Worm (Caenorhabditis elegans) whole organism, L1 larva: ENCODE results near the gene K02D10.8.

ENCODE experiments used
- C34B4.2 ChIP-seq: sonication (generic microtip); optimal IDR thresholded peaks from 2 replicates; lab custom pipeline; 2017; ENCODE audit warnings: mild to moderate bottlenecking, missing genetic modification characterization, missing compliant biosample characterization
- F16B12.6 ChIP-seq: fragments of 150-350 bp; optimal IDR thresholded peaks from 2 replicates; lab custom pipeline; 2014; ENCODE audit warnings: missing biosample characterization, missing genetic modification characterization
- Y116A8C.19 ChIP-seq: sonication (generic microtip); optimal IDR thresholded peaks from 2 replicates; lab custom pipeline; 2016; ENCODE audit warnings: missing compliant biosample characterization, missing genetic modification characterization, borderline replicate concordance
- aha-1 ChIP-seq: fragments of 150-350 bp; optimal IDR thresholded peaks from 2 replicates; lab custom pipeline; 2014; ENCODE audit warnings: missing biosample characterization, missing genetic modification characterization
- alr-1 ChIP-seq: fragments of 200-800 bp; sonication (Bioruptor generic); optimal IDR thresholded peaks from 2 replicates; lab custom pipeline; 2018; ENCODE audit warnings: borderline replicate concordance, mild to moderate bottlenecking, missing genetic modification characterization, missing compliant biosample characterization
- ceh-8 ChIP-seq: fragments of 200-800 bp; sonication (Bioruptor generic); optimal IDR thresholded peaks from 2 replicates; lab custom pipeline; 2018; ENCODE audit warnings: mild to moderate bottlenecking, missing genetic modification characterization, moderate library complexity, missing compliant biosample characterization
- ceh-90 ChIP-seq: sonication (generic microtip); optimal IDR thresholded peaks from 2 replicates; lab custom pipeline; 2016; ENCODE audit warnings: missing genetic modification characterization, missing compliant biosample characterization
- ces-1 ChIP-seq: fragments of 150-350 bp; optimal IDR thresholded peaks from 2 replicates; lab custom pipeline; 2014; ENCODE audit warnings: missing biosample characterization, missing genetic modification reagents, missing genetic modification characterization
- dpl-1 ChIP-seq, 3 experiments: fragments of 150-350 bp in 2 of 3; sonication (generic microtip) in 1 of 3; optimal IDR thresholded peaks; 2 replicates each; lab custom pipeline; 2014 to 2017; ENCODE audit warnings: missing biosample characterization in 3 of 3, missing genetic modification characterization in 3 of 3, missing genetic modification reagents in 3 of 3
- dsc-1 ChIP-seq: sonication (generic microtip); optimal IDR thresholded peaks from 2 replicates; lab custom pipeline; 2016; ENCODE audit warnings: mild to moderate bottlenecking, missing genetic modification characterization, missing compliant biosample characterization
- efl-1 ChIP-seq, 4 experiments: fragments of 150-350 bp; optimal IDR thresholded peaks in 3 of 4; peaks in 1 of 4; 1 replicate in 1 of 4; 2 replicates in 3 of 4; lab custom pipeline; 2014; ENCODE audit warnings: missing biosample characterization in 2 of 4, missing genetic modification characterization in 2 of 4, missing genetic modification reagents in 2 of 4
- egl-13 ChIP-seq: sonication (generic microtip); optimal IDR thresholded peaks from 2 replicates; lab custom pipeline; 2016; ENCODE audit warnings: missing genotype, missing genetic modification reagents, missing genetic modification characterization, missing compliant biosample characterization
- egl-27 ChIP-seq, 2 experiments: fragments of 150-350 bp in 1 of 2; sonication (generic microtip); optimal IDR thresholded peaks; 3 replicates each; lab custom pipeline; 2017 to 2018; ENCODE audit warnings: missing biosample characterization in 2 of 2, missing genetic modification characterization in 2 of 2, missing genetic modification reagents in 2 of 2
- fkh-4 ChIP-seq: sonication (generic microtip); optimal IDR thresholded peaks from 2 replicates; lab custom pipeline; 2016; ENCODE audit warnings: missing compliant biosample characterization, missing genetic modification characterization, borderline replicate concordance
- hlh-17 ChIP-seq: fragments of 200-800 bp; sonication (Bioruptor generic); optimal IDR thresholded peaks from 2 replicates; lab custom pipeline; 2018; ENCODE audit warnings: missing genetic modification characterization, mild to moderate bottlenecking, missing compliant biosample characterization, moderate library complexity, borderline replicate concordance
- hlh-4 ChIP-seq: sonication (generic microtip); optimal IDR thresholded peaks from 2 replicates; lab custom pipeline; 2016; ENCODE audit warnings: mild to moderate bottlenecking, missing genetic modification characterization, missing compliant biosample characterization
- irx-1 ChIP-seq: sonication (generic microtip); optimal IDR thresholded peaks from 2 replicates; lab custom pipeline; 2016; ENCODE audit warnings: missing genetic modification characterization, missing compliant biosample characterization
- isw-1 ChIP-seq: fragments of 200-800 bp; sonication (Bioruptor generic); IDR thresholded peaks from 2 replicates; pipeline ENCODE4 v1.3.6; 2022; ENCODE audit warnings: missing genetic modification characterization, missing compliant biosample characterization
- lin-14 ChIP-seq: fragments of 200-800 bp; sonication (Bioruptor generic); optimal IDR thresholded peaks from 2 replicates; lab custom pipeline; 2018; ENCODE audit warnings: mild to moderate bottlenecking, missing genetic modification characterization, moderate library complexity, missing compliant biosample characterization
- lin-15B ChIP-seq: fragments of 150-350 bp; sonication (generic microtip); optimal IDR thresholded peaks from 3 replicates; lab custom pipeline; 2014; ENCODE audit warnings: missing biosample characterization, missing genetic modification characterization
- lin-35 ChIP-seq, 2 experiments: fragments of 150-350 bp; optimal IDR thresholded peaks; 2 replicates each; lab custom pipeline; 2014; ENCODE audit warnings: missing biosample characterization in 2 of 2, missing genetic modification characterization in 2 of 2, missing genetic modification reagents in 2 of 2
- lir-3 ChIP-seq: sonication (generic microtip); optimal IDR thresholded peaks from 2 replicates; lab custom pipeline; 2016; ENCODE audit warnings: mild to moderate bottlenecking, missing genetic modification characterization, moderate library complexity, missing compliant biosample characterization; ENCODE audit not compliant: poor library complexity
- lsy-2 ChIP-seq, 2 experiments: fragments of 150-350 bp; optimal IDR thresholded peaks; 2 replicates each; lab custom pipeline; 2014; ENCODE audit warnings: missing biosample characterization in 2 of 2, missing genetic modification characterization in 2 of 2
- mab-9 ChIP-seq: fragments of 200-800 bp; sonication (Bioruptor generic); IDR thresholded peaks from 2 replicates; pipeline ENCODE4 v1.3.6; 2022; ENCODE audit warnings: missing genetic modification reagents, missing genetic modification characterization, missing compliant biosample characterization
- mef-2 ChIP-seq: fragments of 150-350 bp; optimal IDR thresholded peaks from 2 replicates; lab custom pipeline; 2014; ENCODE audit warnings: missing biosample characterization, missing genetic modification characterization
- nhr-11 ChIP-seq: fragments of 150-350 bp; optimal IDR thresholded peaks from 2 replicates; lab custom pipeline; 2014; ENCODE audit warnings: missing biosample characterization, missing genetic modification characterization
- nhr-20 ChIP-seq: sonication (generic microtip); optimal IDR thresholded peaks from 2 replicates; lab custom pipeline; 2016; ENCODE audit warnings: mild to moderate bottlenecking, missing genetic modification characterization, missing compliant biosample characterization
- nhr-237 ChIP-seq: fragments of 150-350 bp; optimal IDR thresholded peaks from 2 replicates; lab custom pipeline; 2014; ENCODE audit warnings: missing biosample characterization, missing genetic modification characterization
- nhr-28 ChIP-seq: fragments of 150-350 bp; optimal IDR thresholded peaks from 2 replicates; lab custom pipeline; 2014; ENCODE audit warnings: missing biosample characterization, missing genetic modification characterization
- nhr-71 ChIP-seq: sonication (generic microtip); optimal IDR thresholded peaks from 2 replicates; lab custom pipeline; 2016; ENCODE audit warnings: mild to moderate bottlenecking, missing genetic modification characterization, moderate library complexity, missing compliant biosample characterization
- pag-3 ChIP-seq: sonication (generic microtip); optimal IDR thresholded peaks from 2 replicates; lab custom pipeline; 2017; ENCODE audit warnings: missing genetic modification characterization, mild to moderate bottlenecking, missing compliant biosample characterization, antibody characterized with exemption, borderline replicate concordance; ENCODE audit not compliant: insufficient read depth
- pqm-1 ChIP-seq: sonication (generic microtip); optimal IDR thresholded peaks from 3 replicates; lab custom pipeline; 2017; ENCODE audit warnings: missing biosample characterization, missing genetic modification characterization
- rnt-1 ChIP-seq: sonication (generic microtip); optimal IDR thresholded peaks from 2 replicates; lab custom pipeline; 2016; ENCODE audit warnings: mild to moderate bottlenecking, missing genetic modification characterization, moderate library complexity, missing compliant biosample characterization
- skn-1 ChIP-seq: fragments of 150-350 bp; optimal IDR thresholded peaks from 2 replicates; lab custom pipeline; 2014; ENCODE audit warnings: missing biosample characterization, missing genetic modification characterization
- snu-23 ChIP-seq: sonication (generic microtip); optimal IDR thresholded peaks from 2 replicates; lab custom pipeline; 2016; ENCODE audit warnings: missing genetic modification characterization, missing compliant biosample characterization
- sox-4 ChIP-seq: sonication (generic microtip); optimal IDR thresholded peaks from 2 replicates; lab custom pipeline; 2016; ENCODE audit warnings: missing genetic modification characterization, missing compliant biosample characterization
- sup-37 ChIP-seq: fragments of 200-800 bp; sonication (Bioruptor generic); optimal IDR thresholded peaks from 2 replicates; lab custom pipeline; 2018; ENCODE audit warnings: mild to moderate bottlenecking, missing genetic modification characterization, missing compliant biosample characterization
- unc-130 ChIP-seq: fragments of 150-350 bp; optimal IDR thresholded peaks from 2 replicates; lab custom pipeline; 2017; ENCODE audit warnings: missing biosample characterization, missing genetic modification characterization, inconsistent platforms
- unc-30 ChIP-seq: sonication (generic microtip); optimal IDR thresholded peaks from 2 replicates; lab custom pipeline; 2017; ENCODE audit warnings: missing biosample characterization, missing genetic modification characterization
- unc-98 ChIP-seq: fragments of 200-800 bp; sonication (Bioruptor generic); IDR thresholded peaks from 2 replicates; pipeline ENCODE4 v1.3.6; 2022; ENCODE audit warnings: missing genetic modification characterization, missing compliant biosample characterization
- vab-15 ChIP-seq: sonication (generic microtip); optimal IDR thresholded peaks from 2 replicates; lab custom pipeline; 2017; ENCODE audit warnings: missing genotype, mild to moderate bottlenecking, missing genetic modification characterization, missing compliant biosample characterization
- xbp-1 ChIP-seq: sonication (generic microtip); optimal IDR thresholded peaks from 2 replicates; lab custom pipeline; 2016; ENCODE audit warnings: missing genetic modification characterization, missing compliant biosample characterization
- zip-4 ChIP-seq: fragments of 200-800 bp; sonication (Bioruptor generic); optimal IDR thresholded peaks from 2 replicates; lab custom pipeline; 2018; ENCODE audit warnings: mild to moderate bottlenecking, missing genetic modification characterization, moderate library complexity, missing compliant biosample characterization

Gene K02D10.8

ce11 chrIII:8815699-8816098 is 29.5 kb downstream of the K02D10.8 start:
- TF ChIP-seq nhr-11 (tag; lab: Kevin White, UChicago), result no peak
- TF ChIP-seq fkh-4 (tag; lab: Kevin White, UChicago), result no peak
- peak; percentile 58 for TF ChIP-seq nhr-71 (tag; lab: Kevin White, UChicago)
- TF ChIP-seq F16B12.6 (tag; lab: Kevin White, UChicago), result no peak
- peak in 1 of 2 experiments; percentile 15 for TF ChIP-seq efl-1 (optimal IDR thresholded peaks at IDR 0.05; lab: Kevin White, UChicago)
- TF ChIP-seq efl-1 (GFP tag; optimal IDR thresholded peaks at IDR 0.05 in 1 of 2; lab: Kevin White, UChicago), result peak in 1 of 2 experiments; percentile 89
- TF ChIP-seq pqm-1 (tag; lab: Kevin White, UChicago), result no peak
- peak; percentile 42 for TF ChIP-seq dsc-1
- TF ChIP-seq isw-1 (GFP tag; lab: Robert Waterston, UW), result no peak
- TF ChIP-seq mef-2 (tag; lab: Kevin White, UChicago), result no peak
- TF ChIP-seq irx-1, result no peak
- TF ChIP-seq mab-9, result no peak
- peak; percentile 56 for TF ChIP-seq rnt-1 (tag; lab: Kevin White, UChicago)
- peak; percentile 67 for TF ChIP-seq lin-14
- no peak for TF ChIP-seq nhr-237 (tag; lab: Kevin White, UChicago)
- no peak for TF ChIP-seq unc-30 (tag; lab: Kevin White, UChicago)
- TF ChIP-seq lin-15B (tag; lab: Kevin White, UChicago), result no peak
- TF ChIP-seq lsy-2 (tag; optimal IDR thresholded peaks at IDR 0.05; lab: Kevin White, UChicago), result peak in 1 of 2 experiments; percentile 40
- no peak for TF ChIP-seq vab-15
- TF ChIP-seq sox-4 (tag; lab: Kevin White, UChicago), result no peak
- TF ChIP-seq lin-35 (GFP tag; optimal IDR thresholded peaks at IDR 0.05; lab: Kevin White, UChicago), result peak in 1 of 2 experiments; percentile 25
- peak; percentile 15 for TF ChIP-seq nhr-20 (tag; lab: Kevin White, UChicago)
- peak; percentile 36 for TF ChIP-seq unc-130 (tag; lab: Kevin White, UChicago)
- peak; percentile 35 for TF ChIP-seq snu-23 (GFP tag; lab: Kevin White, UChicago)
- no peak for TF ChIP-seq zip-4 (GFP tag; lab: Kevin White, UChicago)
- TF ChIP-seq pag-3 (tag; lab: Kevin White, UChicago), result peak; percentile 95
- TF ChIP-seq ceh-8, result no peak

- TF ChIP-seq nhr-20 (tag; lab: Kevin White, UChicago) (no peak), alr-1 (tag; lab: Kevin White, UChicago) (no peak), aha-1 (tag; lab: Kevin White, UChicago) (no peak), Y116A8C.19 (tag; lab: Kevin White, UChicago) (no peak), C34B4.2 (no peak), rnt-1 (tag; lab: Kevin White, UChicago) (no peak), xbp-1 (tag; lab: Kevin White, UChicago) (no peak), hlh-4 (tag; lab: Kevin White, UChicago) (no peak), nhr-28 (tag; lab: Kevin White, UChicago) (no peak), nhr-71 (tag; lab: Kevin White, UChicago) (no peak), sup-37 (GFP tag; lab: Kevin White, UChicago) (no peak), hlh-17 (GFP tag; lab: Kevin White, UChicago) (no peak), dpl-1 (GFP tag; optimal IDR thresholded peaks at IDR 0.05; lab: Kevin White, UChicago) (no peak)
These were observed 32.4 kb downstream of the K02D10.8 start, which contains the start of gene pat-2 for ce11 chrIII:8818599-8818998. pat-2 (plus strand) TSS chrIII:8818899.

- no peak for TF ChIP-seq alr-1 (tag; lab: Kevin White, UChicago)
- no peak for TF ChIP-seq nhr-11 (tag; lab: Kevin White, UChicago)
- no peak for TF ChIP-seq dpl-1 (GFP tag; optimal IDR thresholded peaks at IDR 0.05; lab: Kevin White, UChicago)
- TF ChIP-seq lir-3 (tag; lab: Kevin White, UChicago), result no peak
- no peak for TF ChIP-seq nhr-20 (tag; lab: Kevin White, UChicago)
- no peak for TF ChIP-seq egl-27 (tag; optimal IDR thresholded peaks at IDR 0.05; lab: Kevin White, UChicago)
- no peak for TF ChIP-seq egl-13 (tag; lab: Kevin White, UChicago)
- no peak for TF ChIP-seq unc-98
- no peak for TF ChIP-seq aha-1 (tag; lab: Kevin White, UChicago)
- no peak for TF ChIP-seq ceh-90 (tag; lab: Kevin White, UChicago)
- TF ChIP-seq sox-4 (tag; lab: Kevin White, UChicago), result no peak
- TF ChIP-seq skn-1 (tag; lab: Kevin White, UChicago), result no peak
- no peak for TF ChIP-seq ces-1 (GFP tag; lab: Kevin White, UChicago)
These were observed 38.4 kb downstream of the K02D10.8 start for ce11 chrIII:8824556-8824955.
